Worm (Caenorhabditis elegans): ENCODE data around the gene srr-8.

ce11 chrV:5026438-5026837, 25.0 kb downstream of the srr-8 start:
- TF ChIP-seq hlh-8 (tag; optimal IDR thresholded peaks at IDR 0.05) (no peak), pqm-1 (tag; optimal IDR thresholded peaks at IDR 0.05) (no peak), dve-1 (tag; optimal IDR thresholded peaks at IDR 0.05) (no peak), unc-42 (tag; optimal IDR thresholded peaks at IDR 0.05) (no peak), pha-4 (tag; optimal IDR thresholded peaks at IDR 0.05) (no peak), rnt-1 (tag; optimal IDR thresholded peaks at IDR 0.05) (no peak), nhr-11 (tag; optimal IDR thresholded peaks at IDR 0.05) (no peak), hlh-15 (tag; optimal IDR thresholded peaks at IDR 0.05) (no peak), C08G9.2 (tag; optimal IDR thresholded peaks at IDR 0.05) (no peak)

Data from whole organism, late embryonic.